Worm (Caenorhabditis elegans): ENCODE measurements around the gene sre-38.

DNA sequence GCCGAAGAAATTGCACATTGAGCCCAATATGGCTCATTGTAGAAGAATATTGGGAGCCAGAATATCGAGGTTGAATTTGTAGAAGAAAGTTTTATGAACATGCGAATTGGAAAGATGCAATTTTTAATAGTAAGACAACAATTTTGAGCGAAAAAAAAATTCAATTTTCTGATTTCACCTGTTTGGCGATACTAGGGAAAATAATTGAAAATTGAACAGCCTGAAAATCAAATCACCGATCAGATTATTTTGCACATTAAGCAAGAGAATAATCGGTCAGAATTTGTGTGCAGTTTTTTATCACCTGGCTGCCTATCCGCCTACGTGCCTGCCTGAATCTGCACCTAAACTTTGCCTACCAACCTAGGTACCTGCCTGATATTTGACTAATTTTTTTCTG is 36.9 kb upstream of the sre-38 start, which contains the start of gene sre-26:
- TF ChIP-seq pha-4 (tag; optimal IDR thresholded peaks at IDR 0.05) (no peak), ceh-18 (tag; optimal IDR thresholded peaks at IDR 0.05) (no peak), ceh-48 (tag; optimal IDR thresholded peaks at IDR 0.05) (no peak), fkh-6 (tag; optimal IDR thresholded peaks at IDR 0.05) (no peak), nhr-11 (tag; optimal IDR thresholded peaks at IDR 0.05) (no peak), pha-2 (tag; optimal IDR thresholded peaks at IDR 0.05) (no peak), hlh-6 (tag; optimal IDR thresholded peaks at IDR 0.05) (no peak), zip-5 (tag; optimal IDR thresholded peaks at IDR 0.05) (no peak), dmd-4 (tag; optimal IDR thresholded peaks at IDR 0.05; ENCODE audit: borderline replicate concordance) (no peak), C38D4.7 (GFP tag; optimal IDR thresholded peaks at IDR 0.05) (no peak), sox-4 (tag; optimal IDR thresholded peaks at IDR 0.05) (no peak), ama-1 (optimal IDR thresholded peaks at IDR 0.05) (no peak)

Measured in whole organism, late embryonic.